Worm (Caenorhabditis elegans): ENCODE data around the gene col-36.
A peak's percentile ranks its signal among the peaks of the same experiment; 100 is the strongest.

Gene col-36

ce11 chrII:7182630-7183029, 14.0 kb upstream of the col-36 start (continued):
- TF ChIP-seq irx-1 (tag; optimal IDR thresholded peaks at IDR 0.05) (no peak), swsn-7 (tag; optimal IDR thresholded peaks at IDR 0.05) (peak; percentile 14), nhr-71 (tag; optimal IDR thresholded peaks at IDR 0.05) (peak; percentile 41), sup-37 (GFP tag; optimal IDR thresholded peaks at IDR 0.05) (no peak), ceh-82 (tag; optimal IDR thresholded peaks at IDR 0.05) (peak in 1 of 3 experiments; percentile 37), grh-1 (GFP tag; IDR thresholded peaks at IDR 0.05) (no peak), ceh-8 (GFP tag; optimal IDR thresholded peaks at IDR 0.05) (no peak), ceh-90 (tag; optimal IDR thresholded peaks at IDR 0.05) (no peak), fkh-8 (tag; optimal IDR thresholded peaks at IDR 0.05) (peak; percentile 0), mep-1 (tag; optimal IDR thresholded peaks at IDR 0.05) (peak; percentile 35), lin-35 (GFP tag; optimal IDR thresholded peaks at IDR 0.05) (peak in 1 of 2 experiments; percentile 9), pag-3 (tag; optimal IDR thresholded peaks at IDR 0.05; ENCODE audit: borderline replicate concordance, insufficient read depth) (no peak), dsc-1 (tag; optimal IDR thresholded peaks at IDR 0.05) (peak; percentile 3), nhr-47 (tag; optimal IDR thresholded peaks at IDR 0.05) (peak; percentile 41)

ce11 chrII:7176108-7176507, 7.5 kb upstream of the col-36 start:
- TF ChIP-seq ama-1 (optimal IDR thresholded peaks at IDR 0.05) (no peak), ceh-8 (GFP tag; optimal IDR thresholded peaks at IDR 0.05) (peak; percentile 58), fkh-10 (GFP tag; optimal IDR thresholded peaks at IDR 0.05) (peak; percentile 59), lir-3 (tag; optimal IDR thresholded peaks at IDR 0.05; ENCODE audit: poor library complexity) (no peak), nhr-76 (tag; optimal IDR thresholded peaks at IDR 0.05) (no peak), nhr-47 (tag; optimal IDR thresholded peaks at IDR 0.05) (peak; percentile 11)

- TF ChIP-seq efl-1 (optimal IDR thresholded peaks at IDR 0.05) (no peak), efl-1 (GFP tag; optimal IDR thresholded peaks at IDR 0.05 in 1 of 2) (peak in 1 of 2 experiments; percentile 28), lin-35 (GFP tag; optimal IDR thresholded peaks at IDR 0.05) (no peak)
Measured at ce11 chrII:7174843-7175242, 6.2 kb upstream of the col-36 start, which contains the start of gene glc-4. TSS of gene glc-4 (minus strand) at chrII:7174943.

ce11 chrII:7171305-7171998, 2.8 kb upstream of the col-36 start, which contains the start of gene dyf-13:
TSS of gene dyf-13 (minus strand) at chrII:7171355.
- TF ChIP-seq nhr-84 (tag; optimal IDR thresholded peaks at IDR 0.05) (no peak), lin-13 (GFP tag; optimal IDR thresholded peaks at IDR 0.05) (no peak), sox-4 (tag; optimal IDR thresholded peaks at IDR 0.05) (no peak), mef-2 (tag; optimal IDR thresholded peaks at IDR 0.05) (no peak), pax-3 (tag; optimal IDR thresholded peaks at IDR 0.05) (no peak), unc-130 (tag; optimal IDR thresholded peaks at IDR 0.05) (no peak), C04F5.9 (tag; optimal IDR thresholded peaks at IDR 0.05) (no peak), fos-1 (tag; optimal IDR thresholded peaks at IDR 0.05) (no peak), hpl-2 (GFP tag; optimal IDR thresholded peaks at IDR 0.05) (no peak), isw-1 (GFP tag; IDR thresholded peaks at IDR 0.05) (no peak), aha-1 (tag; optimal IDR thresholded peaks at IDR 0.05) (no peak), vab-15 (tag; optimal IDR thresholded peaks at IDR 0.05) (no peak), mab-9 (GFP tag; IDR thresholded peaks at IDR 0.05) (no peak)

- TF ChIP-seq elt-2 (tag; optimal IDR thresholded peaks at IDR 0.05) (peak; percentile 55), ces-1 (GFP tag; optimal IDR thresholded peaks at IDR 0.05) (no peak)
Measured at ce11 chrII:7166768-7167167, 1.8 kb downstream of the col-36 start.
